Worm (Caenorhabditis elegans): Measurements from ENCODE around the gene idpp-9.

DNA sequence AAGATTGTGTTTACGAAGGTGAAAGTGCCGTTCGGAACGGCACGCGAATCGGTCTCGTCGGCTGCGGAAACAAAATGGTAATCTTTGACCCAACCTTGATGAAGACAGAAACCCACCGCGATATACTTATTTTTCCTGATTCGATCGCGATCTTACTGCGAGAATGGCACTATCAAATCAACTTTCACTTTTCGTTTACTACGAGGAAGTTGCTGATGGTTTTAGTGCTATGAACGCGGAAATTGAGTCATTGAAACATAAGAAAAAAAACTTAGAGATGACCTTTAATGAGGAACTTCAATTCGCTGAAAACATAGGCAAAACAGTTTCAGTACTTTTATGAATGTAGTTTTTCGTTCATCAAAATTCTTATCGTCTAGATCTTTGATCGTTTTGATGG is 17.0 kb upstream of the idpp-9 start:
- TF ChIP-seq lin-13 (GFP tag; optimal IDR thresholded peaks at IDR 0.05) (no peak), alr-1 (tag; optimal IDR thresholded peaks at IDR 0.05; ENCODE audit: borderline replicate concordance) (no peak), ztf-11 (tag; optimal IDR thresholded peaks at IDR 0.05) (no peak), ceh-82 (tag; optimal IDR thresholded peaks at IDR 0.05) (no peak), unc-130 (tag; optimal IDR thresholded peaks at IDR 0.05) (no peak), unc-98 (GFP tag; IDR thresholded peaks at IDR 0.05) (no peak), unc-86 (tag; optimal IDR thresholded peaks at IDR 0.05) (no peak), fos-1 (tag; optimal IDR thresholded peaks at IDR 0.05) (no peak), nhr-12 (tag; optimal IDR thresholded peaks at IDR 0.05) (no peak), tlp-1 (tag; optimal IDR thresholded peaks at IDR 0.05) (no peak), unc-62 (GFP tag; optimal IDR thresholded peaks at IDR 0.05) (no peak), lin-39 (tag; optimal IDR thresholded peaks at IDR 0.05) (no peak), lin-35 (GFP tag; optimal IDR thresholded peaks at IDR 0.05) (no peak), lin-14 (GFP tag; optimal IDR thresholded peaks at IDR 0.05) (peak; percentile 55)
